Fruit fly (Drosophila melanogaster) whole organism, embryonic: ENCODE data around the gene CRIF.
A peak's percentile ranks its signal among the peaks of the same experiment; 100 is the strongest.

Source experiments
- Ada2b ChIP-seq: fragments of 200-800 bp; sonication (Bioruptor generic); IDR thresholded peaks from 2 replicates; pipeline ENCODE4 v1.3.6; 2022; ENCODE audit warnings: missing biosample characterization, missing genetic modification characterization
- Bteb2 ChIP-seq: fragments of 200-800 bp; sonication (Bioruptor generic); optimal IDR thresholded peaks from 2 replicates; lab custom pipeline; 2016; ENCODE audit warnings: missing biosample characterization, missing genetic modification characterization
- CG10366 ChIP-seq: fragments of 200-800 bp; sonication (Bioruptor generic); IDR thresholded peaks from 2 replicates; pipeline ENCODE4 v1.3.6; 2022; ENCODE audit warnings: missing biosample characterization, missing genetic modification characterization
- CG10431 ChIP-seq: fragments of 200-800 bp; sonication (Bioruptor generic); optimal IDR thresholded peaks from 3 replicates; lab custom pipeline; 2018; ENCODE audit warnings: missing biosample characterization, mild to moderate bottlenecking, missing genetic modification characterization
- CG1233 ChIP-seq: fragments of 200-800 bp; sonication (Bioruptor generic); optimal IDR thresholded peaks from 4 replicates; lab custom pipeline; 2018; ENCODE audit warnings: missing biosample characterization, mild to moderate bottlenecking, missing genetic modification characterization
- CG12769 ChIP-seq: fragments of 200-800 bp; sonication (Bioruptor generic); optimal IDR thresholded peaks from 2 replicates; lab custom pipeline; 2019; ENCODE audit warnings: missing biosample characterization, mild to moderate bottlenecking, missing genetic modification characterization, moderate library complexity
- CG13287 ChIP-seq: fragments of 200-800 bp; sonication (Bioruptor generic); IDR thresholded peaks from 2 replicates; pipeline ENCODE4 v1.3.6; 2022; ENCODE audit warnings: missing biosample characterization, missing genetic modification characterization; ENCODE audit not compliant: partially characterized antibody
- CG13894 ChIP-seq: fragments of 200-800 bp; sonication (Bioruptor generic); optimal IDR thresholded peaks from 3 replicates; lab custom pipeline; 2018; ENCODE audit warnings: missing biosample characterization, mild to moderate bottlenecking, missing genetic modification characterization, moderate library complexity
- CG14860 ChIP-seq: fragments of 200-800 bp; sonication (Bioruptor generic); IDR thresholded peaks from 3 replicates; pipeline ENCODE4 v1.3.6; 2022; ENCODE audit warnings: missing biosample characterization, missing genetic modification characterization; ENCODE audit not compliant: partially characterized antibody
- CG16863 ChIP-seq: fragments of 200-800 bp; sonication (Bioruptor generic); optimal IDR thresholded peaks from 3 replicates; lab custom pipeline; 2016; ENCODE audit warnings: missing biosample characterization, missing genetic modification characterization
- CG17385 ChIP-seq: fragments of 200-800 bp; sonication (Bioruptor generic); optimal IDR thresholded peaks from 3 replicates; lab custom pipeline; 2018; ENCODE audit warnings: missing biosample characterization, mild to moderate bottlenecking, missing genetic modification characterization
- CG2116 ChIP-seq: fragments of 200-800 bp; sonication (Bioruptor generic); optimal IDR thresholded peaks from 3 replicates; lab custom pipeline; 2018; ENCODE audit warnings: missing biosample characterization, mild to moderate bottlenecking, missing genetic modification characterization
- CG2120 ChIP-seq: fragments of 200-800 bp; sonication (Bioruptor generic); optimal IDR thresholded peaks from 3 replicates; lab custom pipeline; 2016; ENCODE audit warnings: missing biosample characterization, missing genetic modification characterization
- CG31224 ChIP-seq: fragments of 200-800 bp; sonication (Bioruptor generic); IDR thresholded peaks from 2 replicates; pipeline ENCODE4 v1.3.6; 2022; ENCODE audit warnings: missing biosample characterization, missing genetic modification characterization
- CG3163 ChIP-seq: fragments of 200-800 bp; sonication (Bioruptor generic); optimal IDR thresholded peaks from 3 replicates; lab custom pipeline; 2016; ENCODE audit warnings: missing biosample characterization, missing genetic modification characterization
- CG3726 ChIP-seq: fragments of 200-800 bp; sonication (Bioruptor generic); IDR thresholded peaks from 3 replicates; pipeline ENCODE4, ENCODE4 v1.3.6; 2022; ENCODE audit warnings: missing biosample characterization, missing genetic modification characterization
- CG3995 ChIP-seq: fragments of 200-800 bp; sonication (Bioruptor generic); optimal IDR thresholded peaks from 3 replicates; lab custom pipeline; 2016; ENCODE audit warnings: missing biosample characterization, missing genetic modification characterization
- CG4820 ChIP-seq: fragments of 200-800 bp; sonication (Bioruptor generic); optimal IDR thresholded peaks from 3 replicates; lab custom pipeline; 2016; ENCODE audit warnings: missing biosample characterization, missing genetic modification characterization
- CG8924 ChIP-seq: fragments of 200-800 bp; optimal IDR thresholded peaks from 3 replicates; lab custom pipeline; 2019; ENCODE audit warnings: missing biosample characterization, mild to moderate bottlenecking, missing genetic modification characterization, moderate library complexity
- CG9932 ChIP-seq: fragments of 200-800 bp; sonication (Bioruptor generic); IDR thresholded peaks from 2 replicates; pipeline ENCODE4 v1.3.6; 2022; ENCODE audit warnings: missing biosample characterization, missing genetic modification characterization
- Dbx ChIP-seq: fragments of 200-800 bp; sonication (Bioruptor generic); IDR thresholded peaks from 3 replicates; pipeline ENCODE4 v1.3.6; 2022; ENCODE audit warnings: missing biosample characterization, missing genetic modification characterization
- Dip3 ChIP-seq: fragments of 200-800 bp; sonication (Bioruptor generic); optimal IDR thresholded peaks from 3 replicates; lab custom pipeline; 2016; ENCODE audit warnings: missing biosample characterization, missing genetic modification characterization
- Fer3 ChIP-seq: fragments of 200-800 bp; sonication (Bioruptor generic); optimal IDR thresholded peaks from 2 replicates; lab custom pipeline; 2018; ENCODE audit warnings: missing biosample characterization, mild to moderate bottlenecking, missing genetic modification characterization, moderate library complexity
- Gsc ChIP-seq: fragments of 200-800 bp; sonication (Bioruptor generic); IDR thresholded peaks from 2 replicates; pipeline ENCODE4 v1.3.6; 2022; ENCODE audit warnings: missing biosample characterization, missing genetic modification characterization
- HLH54F ChIP-seq: fragments of 200-800 bp; sonication (Bioruptor generic); optimal IDR thresholded peaks from 3 replicates; lab custom pipeline; 2016; ENCODE audit warnings: missing biosample characterization, missing genetic modification characterization
- Hr3 ChIP-seq: fragments of 200-800 bp; sonication (Bioruptor generic); optimal IDR thresholded peaks from 3 replicates; lab custom pipeline; 2016; ENCODE audit warnings: missing biosample characterization, missing genetic modification characterization
- MBD-R2 ChIP-seq: fragments of 200-800 bp; sonication (Bioruptor generic); IDR thresholded peaks from 2 replicates; pipeline ENCODE4 v1.3.6; 2022; ENCODE audit warnings: missing biosample characterization, missing genetic modification characterization
- Nf-YC ChIP-seq: fragments of 200-800 bp; optimal IDR thresholded peaks from 3 replicates; lab custom pipeline; 2019; ENCODE audit warnings: missing biosample characterization, mild to moderate bottlenecking, missing genetic modification characterization, moderate library complexity
- Optix ChIP-seq: fragments of 200-800 bp; sonication (Bioruptor generic); IDR thresholded peaks from 3 replicates; pipeline ENCODE4 v1.3.6; 2022; ENCODE audit warnings: missing biosample characterization, missing genetic modification characterization
- PHDP ChIP-seq: fragments of 200-800 bp; sonication (Bioruptor generic); optimal IDR thresholded peaks from 3 replicates; lab custom pipeline; 2018; ENCODE audit warnings: missing biosample characterization, mild to moderate bottlenecking, missing genetic modification characterization, moderate library complexity
- Rx ChIP-seq: fragments of 200-800 bp; sonication (Bioruptor generic); IDR thresholded peaks from 2 replicates; pipeline ENCODE4 v1.3.6; 2022; ENCODE audit warnings: missing biosample characterization, missing genetic modification characterization
- Six4 ChIP-seq: fragments of 200-800 bp; sonication (Bioruptor generic); optimal IDR thresholded peaks from 2 replicates; lab custom pipeline; 2016; ENCODE audit warnings: missing biosample characterization, missing genetic modification characterization
- Vsx1 ChIP-seq: fragments of 200-800 bp; sonication (Bioruptor generic); optimal IDR thresholded peaks from 2 replicates; lab custom pipeline; 2017; ENCODE audit warnings: missing biosample characterization, mild to moderate bottlenecking, missing genetic modification characterization, missing genetic modification reagents
- ato ChIP-seq: fragments of 200-800 bp; sonication (Bioruptor generic); IDR thresholded peaks from 2 replicates; pipeline ENCODE4 v1.3.6; 2022; ENCODE audit warnings: missing biosample characterization, missing genetic modification characterization; ENCODE audit not compliant: partially characterized antibody
- bcd ChIP-seq: fragments of 200-800 bp; sonication (Bioruptor generic); optimal IDR thresholded peaks from 2 replicates; lab custom pipeline; 2017; ENCODE audit warnings: missing biosample characterization, mild to moderate bottlenecking, missing genetic modification characterization
- chinmo ChIP-seq: fragments of 200-800 bp; sonication (Bioruptor generic); IDR thresholded peaks from 4 replicates; pipeline ENCODE4 v1.3.6; 2022; ENCODE audit warnings: missing biosample characterization, missing genetic modification characterization; ENCODE audit not compliant: partially characterized antibody
- chn ChIP-seq: fragments of 200-800 bp; sonication (Bioruptor generic); optimal IDR thresholded peaks from 2 replicates; lab custom pipeline; 2016; ENCODE audit warnings: missing biosample characterization, missing genetic modification characterization
- dimm ChIP-seq: fragments of 200-800 bp; sonication (Bioruptor generic); IDR thresholded peaks from 2 replicates; pipeline ENCODE4 v1.3.6; 2022; ENCODE audit warnings: missing biosample characterization, missing genetic modification characterization
- esg ChIP-seq: fragments of 200-800 bp; sonication (Bioruptor generic); conservative IDR thresholded peaks from 2 replicates; pipeline ENCODE4 v1.3.6; 2022; ENCODE audit warnings: missing biosample characterization, missing genetic modification characterization
- fru ChIP-seq: fragments of >200 bp; optimal IDR thresholded peaks from 2 replicates; lab custom pipeline; 2017
- klu ChIP-seq: fragments of 200-800 bp; sonication (Bioruptor generic); IDR thresholded peaks from 2 replicates; pipeline ENCODE4 v1.3.6; 2022; ENCODE audit warnings: missing biosample characterization, missing genetic modification characterization
- kni ChIP-seq: fragments of 200-800 bp; sonication (Bioruptor generic); optimal IDR thresholded peaks from 3 replicates; lab custom pipeline; 2017; ENCODE audit warnings: mild to moderate bottlenecking, missing biosample characterization, missing genetic modification reagents, missing genetic modification characterization
- luna ChIP-seq: fragments of 200-800 bp; sonication (Bioruptor generic); optimal IDR thresholded peaks from 2 replicates; lab custom pipeline; 2016; ENCODE audit warnings: missing biosample characterization, missing genetic modification characterization
- nmo ChIP-seq: fragments of 200-800 bp; sonication (Bioruptor generic); optimal IDR thresholded peaks from 2 replicates; lab custom pipeline; 2018; ENCODE audit warnings: missing biosample characterization, mild to moderate bottlenecking, missing genetic modification characterization, moderate library complexity
- nom ChIP-seq: fragments of 200-800 bp; sonication (Bioruptor generic); optimal IDR thresholded peaks from 2 replicates; lab custom pipeline; 2017; ENCODE audit warnings: missing biosample characterization, missing genetic modification characterization, mild to moderate bottlenecking, moderate library complexity, missing genetic modification reagents
- pb ChIP-seq: fragments of 200-800 bp; sonication (Bioruptor generic); optimal IDR thresholded peaks from 3 replicates; lab custom pipeline; 2016; ENCODE audit warnings: missing biosample characterization, missing genetic modification characterization
- pfk ChIP-seq: fragments of 200-800 bp; sonication (Bioruptor generic); optimal IDR thresholded peaks from 2 replicates; lab custom pipeline; 2018; ENCODE audit warnings: missing biosample characterization, mild to moderate bottlenecking, missing genetic modification characterization, moderate library complexity
- schlank ChIP-seq: fragments of 200-800 bp; sonication (Bioruptor generic); optimal IDR thresholded peaks from 2 replicates; lab custom pipeline; 2018; ENCODE audit warnings: missing biosample characterization, mild to moderate bottlenecking, missing genetic modification characterization
- wor ChIP-seq: fragments of 200-800 bp; sonication (Bioruptor generic); IDR thresholded peaks from 2 replicates; pipeline ENCODE4 v1.3.6; 2022; ENCODE audit warnings: missing biosample characterization, missing genetic modification characterization

The CRIF gene

dm6 chr3L:21539245-21540196 is 29.2 kb downstream of the CRIF start, which contains the start of the genes COX8 and VhaM9.7-b:
Gene COX8, minus strand, starts transcription at chr3L:21539447.
Gene VhaM9.7-b, plus strand, starts transcription at chr3L:21539862.
- TF ChIP-seq Six4, result peak; percentile 54
- TF ChIP-seq Vsx1, result no peak
- TF ChIP-seq Nf-YC (tag; lab: Kevin White, UChicago), result peak; percentile 63
- TF ChIP-seq esg (GFP tag; lab: Robert Waterston, UW), result peak; percentile 64
- TF ChIP-seq chinmo (GFP tag; lab: Robert Waterston, UW), result 0 out of 4 replicates have a peak, but pooled peaks have one; percentile 63
- no peak for TF ChIP-seq schlank (tag; lab: Kevin White, UChicago)
- no peak for TF ChIP-seq pb (GFP tag; lab: Kevin White, UChicago)
- TF ChIP-seq CG2116 (GFP tag; lab: Kevin White, UChicago), result peak; percentile 61
- no peak for TF ChIP-seq dimm (GFP tag; lab: Robert Waterston, UW)
- no peak for TF ChIP-seq CG3726 (GFP tag; lab: Robert Waterston, UW)
- TF ChIP-seq Gsc (GFP tag; lab: Robert Waterston, UW), result no peak
- TF ChIP-seq CG2120 (GFP tag; lab: Kevin White, UChicago), result peak; percentile 72
- peak; percentile 61; the same call in 1 of the 3 replicates for TF ChIP-seq CG14860 (GFP tag; lab: Robert Waterston, UW)
- TF ChIP-seq CG31224, result peak; percentile 8; the same call in 1 of the 2 replicates
- TF ChIP-seq CG1233 (GFP tag; lab: Kevin White, UChicago), result no peak
- peak; percentile 55 for TF ChIP-seq CG3995 (GFP tag; lab: Kevin White, UChicago)
- TF ChIP-seq ato (GFP tag; lab: Robert Waterston, UW), result peak; percentile 48; the same call in 1 of the 2 replicates
- TF ChIP-seq CG10366 (GFP tag; lab: Robert Waterston, UW), result peak; percentile 61; the same call in 1 of the 2 replicates
- 0 out of 3 replicates have a peak, but pooled peaks have one; percentile 48 for TF ChIP-seq Dbx (GFP tag; lab: Robert Waterston, UW)
- peak; percentile 60 for TF ChIP-seq Hr3 (GFP tag; lab: Kevin White, UChicago)
- peak; percentile 58; the same call in 1 of the 2 replicates for TF ChIP-seq klu (GFP tag; lab: Robert Waterston, UW)
- TF ChIP-seq chn, result peak; percentile 55
- TF ChIP-seq CG16863 (GFP tag; lab: Kevin White, UChicago), result peak; percentile 40
- TF ChIP-seq CG8924 (tag; lab: Kevin White, UChicago), result no peak
- no peak for TF ChIP-seq Bteb2 (GFP tag; lab: Kevin White, UChicago)
- no peak for TF ChIP-seq bcd (GFP tag; lab: Kevin White, UChicago)
- peak; percentile 88 for TF ChIP-seq CG9932 (GFP tag; lab: Robert Waterston, UW)
- TF ChIP-seq fru (lab: Kevin White, UChicago), result no peak
- TF ChIP-seq CG10431 (GFP tag; lab: Kevin White, UChicago), result no peak
- TF ChIP-seq luna (GFP tag; lab: Kevin White, UChicago), result peak; percentile 1
- TF ChIP-seq CG4820 (GFP tag; lab: Kevin White, UChicago), result peak; percentile 68
- TF ChIP-seq pfk (GFP tag; lab: Kevin White, UChicago), result peak; percentile 24
- TF ChIP-seq HLH54F (GFP tag; lab: Kevin White, UChicago), result peak; percentile 72
- peak; percentile 58 for TF ChIP-seq PHDP (tag; lab: Kevin White, UChicago)
- no peak for TF ChIP-seq CG13894 (tag; lab: Kevin White, UChicago)
- TF ChIP-seq Ada2b (GFP tag; lab: Robert Waterston, UW), result no peak
- no peak for TF ChIP-seq wor (GFP tag; lab: Robert Waterston, UW)
- TF ChIP-seq Dip3, result peak; percentile 13
- peak; percentile 97 for TF ChIP-seq CG17385
- TF ChIP-seq CG3163 (GFP tag; lab: Kevin White, UChicago), result peak; percentile 20
- TF ChIP-seq MBD-R2 (GFP tag; lab: Robert Waterston, UW), result peak; percentile 76
- TF ChIP-seq Optix, result no peak
- TF ChIP-seq CG12769 (tag; lab: Kevin White, UChicago), result peak; percentile 56
- TF ChIP-seq CG13287 (GFP tag; lab: Robert Waterston, UW), result peak; percentile 60
- no peak for TF ChIP-seq nom (GFP tag; lab: Kevin White, UChicago)
- peak; percentile 78 for TF ChIP-seq nmo (GFP tag; lab: Kevin White, UChicago)
- TF ChIP-seq Rx (GFP tag; lab: Robert Waterston, UW), result peak; percentile 37; the same call in 1 of the 2 replicates
- no peak for TF ChIP-seq Fer3
- no peak for TF ChIP-seq kni (GFP tag; lab: Kevin White, UChicago)
